Fruit fly (Drosophila melanogaster): ENCODE results near the gene CG1239.

DNA sequence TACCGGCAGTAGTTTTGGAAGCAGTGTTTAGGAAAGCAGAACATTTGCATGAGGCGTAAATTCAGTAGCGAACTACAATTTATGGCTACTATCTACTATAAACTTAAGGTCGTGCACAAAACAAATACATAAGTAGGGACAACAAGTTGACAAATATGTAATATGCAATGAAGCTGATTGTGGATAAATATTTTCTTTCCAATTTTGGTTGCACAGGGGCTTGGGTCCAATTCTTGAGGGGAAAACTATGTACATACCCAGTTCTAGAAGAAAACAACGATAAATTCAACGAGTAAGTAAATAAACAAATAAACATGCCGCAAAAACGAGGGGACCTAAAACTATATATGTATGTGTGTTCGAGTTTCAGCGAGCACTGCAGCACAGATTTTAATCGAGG, 27.7 kb downstream of the CG1239 start:
- TF ChIP-seq cnc (optimal IDR thresholded peaks at IDR 0.05) (no peak), CG12768 (GFP tag; optimal IDR thresholded peaks at IDR 0.05) (peak; percentile 22), Clk (GFP tag; optimal IDR thresholded peaks at IDR 0.05) (no peak), CG5204 (GFP tag; optimal IDR thresholded peaks at IDR 0.05) (no peak), CG14711 (tag; optimal IDR thresholded peaks at IDR 0.05) (no peak), bab1 (GFP tag; optimal IDR thresholded peaks at IDR 0.05) (no peak), tj (GFP tag; optimal IDR thresholded peaks at IDR 0.05) (no peak)

Measured in whole organism, adult.